Fruit fly (Drosophila melanogaster) whole organism, embryonic: ENCODE results near the gene Wdr33.

Experiments used
- Atf3 ChIP-seq: fragments of 200-800 bp; sonication (Bioruptor generic); optimal IDR thresholded peaks from 3 replicates; lab custom pipeline; 2016; ENCODE audit warnings: missing biosample characterization, missing genetic modification characterization
- Atf6 ChIP-seq: fragments of 200-800 bp; sonication (Bioruptor generic); IDR thresholded peaks from 2 replicates; pipeline ENCODE4 v1.3.6; 2022; ENCODE audit warnings: missing biosample characterization, missing genetic modification characterization
- CG10267 ChIP-seq: fragments of 200-800 bp; sonication (Bioruptor generic); optimal IDR thresholded peaks from 2 replicates; lab custom pipeline; 2018; ENCODE audit warnings: missing biosample characterization, mild to moderate bottlenecking, missing genetic modification characterization, moderate library complexity
- CG10462 ChIP-seq: fragments of 200-800 bp; sonication (Bioruptor generic); optimal IDR thresholded peaks from 2 replicates; lab custom pipeline; 2016; ENCODE audit warnings: missing biosample characterization, missing genetic modification characterization
- CG12071 ChIP-seq: fragments of 200-800 bp; sonication (Bioruptor generic); optimal IDR thresholded peaks from 3 replicates; lab custom pipeline; 2018; ENCODE audit warnings: missing biosample characterization, mild to moderate bottlenecking, missing genetic modification characterization
- CG13894 ChIP-seq: fragments of 200-800 bp; sonication (Bioruptor generic); optimal IDR thresholded peaks from 3 replicates; lab custom pipeline; 2018; ENCODE audit warnings: missing biosample characterization, mild to moderate bottlenecking, missing genetic modification characterization, moderate library complexity
- CG14441 ChIP-seq: fragments of 200-800 bp; sonication (Bioruptor generic); IDR thresholded peaks from 2 replicates; pipeline ENCODE4 v1.3.6; 2022; ENCODE audit warnings: missing biosample characterization, missing genetic modification characterization
- CG15011 ChIP-seq: fragments of 200-800 bp; sonication (Bioruptor generic); optimal IDR thresholded peaks from 3 replicates; lab custom pipeline; 2018; ENCODE audit warnings: missing biosample characterization, mild to moderate bottlenecking, missing genetic modification characterization
- CG15479 ChIP-seq: fragments of 200-800 bp; sonication (Bioruptor generic); optimal IDR thresholded peaks from 3 replicates; lab custom pipeline; 2019; ENCODE audit warnings: missing biosample characterization, mild to moderate bottlenecking, missing genetic modification characterization, moderate library complexity
- CG1647 ChIP-seq: fragments of 200-800 bp; sonication (Bioruptor generic); optimal IDR thresholded peaks from 3 replicates; lab custom pipeline; 2016; ENCODE audit warnings: missing biosample characterization, missing genetic modification characterization
- CG17385 ChIP-seq: fragments of 200-800 bp; sonication (Bioruptor generic); optimal IDR thresholded peaks from 3 replicates; lab custom pipeline; 2018; ENCODE audit warnings: missing biosample characterization, mild to moderate bottlenecking, missing genetic modification characterization
- CG1792 ChIP-seq: fragments of 200-800 bp; sonication (Bioruptor generic); optimal IDR thresholded peaks from 2 replicates; lab custom pipeline; 2016; ENCODE audit warnings: missing biosample characterization, missing genetic modification characterization
- CG18599 ChIP-seq: fragments of 200-800 bp; sonication (Bioruptor generic); optimal IDR thresholded peaks from 3 replicates; lab custom pipeline; 2017; ENCODE audit warnings: missing biosample characterization, missing genetic modification characterization, mild to moderate bottlenecking, moderate library complexity, missing genetic modification reagents
- CG2875 ChIP-seq: fragments of 200-800 bp; sonication (Bioruptor generic); optimal IDR thresholded peaks from 2 replicates; lab custom pipeline; 2017; ENCODE audit warnings: missing biosample characterization, mild to moderate bottlenecking, missing genetic modification characterization, missing genetic modification reagents
- CG43689 ChIP-seq: fragments of 200-800 bp; sonication (Bioruptor generic); IDR thresholded peaks from 2 replicates; pipeline ENCODE4 v1.3.6; 2022; ENCODE audit warnings: missing biosample characterization, missing genetic modification characterization
- CG6175 ChIP-seq: fragments of 200-800 bp; sonication (Bioruptor generic); IDR thresholded peaks from 3 replicates; pipeline ENCODE4 v1.3.6; 2022; ENCODE audit warnings: missing biosample characterization, missing genetic modification characterization
- CG6254 ChIP-seq: fragments of 200-800 bp; sonication (Bioruptor generic); optimal IDR thresholded peaks from 3 replicates; lab custom pipeline; 2017; ENCODE audit warnings: mild to moderate bottlenecking, missing biosample characterization, missing genetic modification reagents, missing genetic modification characterization
- CG8089 ChIP-seq: fragments of 200-800 bp; sonication (Bioruptor generic); optimal IDR thresholded peaks from 3 replicates; lab custom pipeline; 2016; ENCODE audit warnings: missing biosample characterization, missing genetic modification characterization
- Deaf1 ChIP-seq: fragments of 200-800 bp; optimal IDR thresholded peaks from 3 replicates; lab custom pipeline; 2019; ENCODE audit warnings: missing biosample characterization, mild to moderate bottlenecking, missing genetic modification characterization, moderate library complexity
- Hey ChIP-seq: fragments of 200-800 bp; sonication (Bioruptor generic); optimal IDR thresholded peaks from 3 replicates; lab custom pipeline; 2018; ENCODE audit warnings: missing biosample characterization, mild to moderate bottlenecking, missing genetic modification characterization
- MBD-R2 ChIP-seq: fragments of 200-800 bp; sonication (Bioruptor generic); IDR thresholded peaks from 2 replicates; pipeline ENCODE4 v1.3.6; 2022; ENCODE audit warnings: missing biosample characterization, missing genetic modification characterization
- Med ChIP-seq: fragments of 200-800 bp; sonication (Bioruptor generic); peaks from one replicate; lab custom pipeline; 2016; ENCODE audit warnings: missing biosample characterization, missing genetic modification characterization, mild to moderate bottlenecking, inconsistent platforms, moderate library complexity
- Meics ChIP-seq: fragments of 200-800 bp; sonication (Bioruptor generic); optimal IDR thresholded peaks from 2 replicates; lab custom pipeline; 2017; ENCODE audit warnings: missing biosample characterization, mild to moderate bottlenecking, missing genetic modification characterization
- Neu2 ChIP-seq: fragments of 200-800 bp; sonication (Bioruptor generic); optimal IDR thresholded peaks from 3 replicates; lab custom pipeline; 2016; ENCODE audit warnings: missing biosample characterization, missing genetic modification characterization, borderline replicate concordance
- Oaz ChIP-seq: fragments of 200-800 bp; sonication (Bioruptor generic); IDR thresholded peaks from 2 replicates; pipeline ENCODE4 v1.3.6; 2022; ENCODE audit warnings: missing biosample characterization, missing genetic modification characterization
- abd-A ChIP-seq: fragments of 200-800 bp; sonication (Bioruptor generic); optimal IDR thresholded peaks from 3 replicates; lab custom pipeline; 2019; ENCODE audit warnings: missing biosample characterization, mild to moderate bottlenecking, missing genetic modification characterization, moderate library complexity
- br ChIP-seq: fragments of >200 bp; optimal IDR thresholded peaks from 2 replicates; lab custom pipeline; 2017
- cad ChIP-seq: fragments of >200 bp; optimal IDR thresholded peaks from 2 replicates; lab custom pipeline; 2017; ENCODE audit warnings: missing biosample characterization, missing genetic modification characterization
- cg ChIP-seq: fragments of 200-800 bp; sonication (Bioruptor generic); optimal IDR thresholded peaks from 3 replicates; lab custom pipeline; 2019; ENCODE audit warnings: missing biosample characterization, mild to moderate bottlenecking, missing genetic modification characterization, moderate library complexity
- crol ChIP-seq: fragments of 200-800 bp; sonication (Bioruptor generic); IDR thresholded peaks from 2 replicates; pipeline ENCODE4 v1.3.6; 2022; ENCODE audit warnings: missing biosample characterization, missing genetic modification characterization
- dm ChIP-seq: fragments of 200-800 bp; sonication (Bioruptor generic); optimal IDR thresholded peaks from 3 replicates; lab custom pipeline; 2016; ENCODE audit warnings: missing biosample characterization, missing genetic modification characterization
- gfzf ChIP-seq: fragments of 200-800 bp; sonication (Bioruptor generic); optimal IDR thresholded peaks from 2 replicates; lab custom pipeline; 2016; ENCODE audit warnings: missing biosample characterization, mild to moderate bottlenecking, missing genetic modification characterization, moderate library complexity
- lab ChIP-seq: fragments of 200-800 bp; sonication (Bioruptor generic); optimal IDR thresholded peaks from 3 replicates; lab custom pipeline; 2017; ENCODE audit warnings: missing biosample characterization, missing genetic modification characterization, mild to moderate bottlenecking, moderate library complexity, missing genetic modification reagents
- lbe ChIP-seq: fragments of 200-800 bp; sonication (Bioruptor generic); optimal IDR thresholded peaks from 2 replicates; lab custom pipeline; 2016; ENCODE audit warnings: missing biosample characterization, mild to moderate bottlenecking, missing genetic modification characterization
- nom ChIP-seq: fragments of 200-800 bp; sonication (Bioruptor generic); optimal IDR thresholded peaks from 2 replicates; lab custom pipeline; 2017; ENCODE audit warnings: missing biosample characterization, missing genetic modification characterization, mild to moderate bottlenecking, moderate library complexity, missing genetic modification reagents
- oc ChIP-seq: fragments of 200-800 bp; sonication (Bioruptor generic); optimal IDR thresholded peaks from 2 replicates; lab custom pipeline; 2018; ENCODE audit warnings: missing biosample characterization, mild to moderate bottlenecking, missing genetic modification characterization, moderate library complexity
- onecut ChIP-seq: fragments of 200-800 bp; sonication (Bioruptor generic); IDR thresholded peaks from 2 replicates; pipeline ENCODE4 v1.3.6; 2022; ENCODE audit warnings: missing biosample characterization, missing genetic modification characterization
- pnt ChIP-seq: fragments of 200-800 bp; sonication (Bioruptor generic); optimal IDR thresholded peaks from 3 replicates; lab custom pipeline; 2016; ENCODE audit warnings: missing biosample characterization, missing genetic modification characterization
- unpg ChIP-seq: fragments of 200-800 bp; sonication (Bioruptor generic); optimal IDR thresholded peaks from 3 replicates; lab custom pipeline; 2018; ENCODE audit warnings: missing biosample characterization, mild to moderate bottlenecking, missing genetic modification characterization, moderate library complexity

The Wdr33 gene

dm6 chr3R:5689626-5690025 is 29.2 kb downstream of the Wdr33 start (continued):
- TF ChIP-seq unpg: no peak
- peak; percentile 67 for TF ChIP-seq oc (tag; lab: Kevin White, UChicago)
- no peak for TF ChIP-seq lab (GFP tag; lab: Kevin White, UChicago)
- no peak for TF ChIP-seq nom (GFP tag; lab: Kevin White, UChicago)
- TF ChIP-seq cad: no peak
- 0 out of 2 replicates have a peak, but pooled peaks have one; percentile 20 for TF ChIP-seq crol
- TF ChIP-seq gfzf (GFP tag; lab: Kevin White, UChicago): no peak
- TF ChIP-seq Atf3 (GFP tag; lab: Kevin White, UChicago): no peak

dm6 chr3R:5691042-5691441 is 30.6 kb downstream of the Wdr33 start:
- TF ChIP-seq CG10267 (tag; lab: Kevin White, UChicago): no peak
- TF ChIP-seq MBD-R2 (GFP tag; lab: Robert Waterston, UW): peak; percentile 27; the same call in 1 of the 2 replicates
- TF ChIP-seq pnt: no peak
- peak; percentile 45 for TF ChIP-seq Med (GFP tag; lab: Kevin White, UChicago)
- TF ChIP-seq onecut (GFP tag; lab: Robert Waterston, UW): peak; percentile 94
- peak; percentile 11 for TF ChIP-seq CG18599 (GFP tag; lab: Kevin White, UChicago)
- peak; percentile 15 for TF ChIP-seq CG13894
- TF ChIP-seq Deaf1: peak; percentile 9
- no peak for TF ChIP-seq Atf6 (GFP tag; lab: Robert Waterston, UW)
- peak; percentile 42 for TF ChIP-seq abd-A (tag; lab: Kevin White, UChicago)
- no peak for TF ChIP-seq CG43689 (GFP tag; lab: Robert Waterston, UW)
- TF ChIP-seq lbe (GFP tag; lab: Kevin White, UChicago): no peak
- TF ChIP-seq Hey (tag; lab: Kevin White, UChicago): peak; percentile 22

dm6 chr3R:5693186-5693585 is 32.8 kb downstream of the Wdr33 start, which contains the start of gene CG2104:
TSS of gene CG2104 (minus strand) at chr3R:5693286.
- TF ChIP-seq CG17385 (GFP tag; lab: Kevin White, UChicago) (no peak), cg (GFP tag; lab: Kevin White, UChicago) (no peak), CG2875 (GFP tag; lab: Kevin White, UChicago) (no peak), CG14441 (GFP tag; lab: Robert Waterston, UW) (no peak), CG1647 (no peak), CG10462 (GFP tag; lab: Kevin White, UChicago) (no peak), CG6254 (no peak), CG1792 (GFP tag; lab: Kevin White, UChicago) (no peak), Oaz (no peak), dm (GFP tag; lab: Kevin White, UChicago) (no peak), Neu2 (GFP tag; lab: Kevin White, UChicago) (no peak), br (lab: Kevin White, UChicago) (no peak), CG12071 (GFP tag; lab: Kevin White, UChicago) (no peak), CG15479 (GFP tag; lab: Kevin White, UChicago) (no peak), Meics (no peak), CG15011 (GFP tag; lab: Kevin White, UChicago) (no peak), CG6175 (GFP tag; lab: Robert Waterston, UW) (no peak), CG8089 (GFP tag; lab: Kevin White, UChicago) (no peak)
